Fruit fly (Drosophila melanogaster) whole organism, embryonic: Measurements from ENCODE around the gene CG5853.

Experiments used
- ATbp ChIP-seq: fragments of 200-800 bp; sonication (Bioruptor generic); optimal IDR thresholded peaks from 2 replicates; lab custom pipeline; 2017; ENCODE audit warnings: missing biosample characterization, mild to moderate bottlenecking, missing genetic modification characterization, missing genetic modification reagents
- Adf1 ChIP-seq: fragments of 200-800 bp; sonication (Bioruptor generic); IDR thresholded peaks from 2 replicates; pipeline ENCODE4 v1.3.6; 2022; ENCODE audit warnings: missing biosample characterization, missing genetic modification characterization
- CG10431 ChIP-seq: fragments of 200-800 bp; sonication (Bioruptor generic); optimal IDR thresholded peaks from 3 replicates; lab custom pipeline; 2018; ENCODE audit warnings: missing biosample characterization, mild to moderate bottlenecking, missing genetic modification characterization
- CG10959 ChIP-seq: fragments of 200-800 bp; sonication (Bioruptor generic); IDR thresholded peaks from 2 replicates; pipeline ENCODE4 v1.3.6; 2022; ENCODE audit warnings: missing biosample characterization, missing genetic modification characterization
- CG12071 ChIP-seq: fragments of 200-800 bp; sonication (Bioruptor generic); optimal IDR thresholded peaks from 3 replicates; lab custom pipeline; 2018; ENCODE audit warnings: missing biosample characterization, mild to moderate bottlenecking, missing genetic modification characterization
- CG12391 ChIP-seq: fragments of 200-800 bp; sonication (Bioruptor generic); optimal IDR thresholded peaks from 3 replicates; lab custom pipeline; 2018; ENCODE audit warnings: missing biosample characterization, mild to moderate bottlenecking, missing genetic modification characterization, moderate library complexity
- CG12769 ChIP-seq: fragments of 200-800 bp; sonication (Bioruptor generic); optimal IDR thresholded peaks from 2 replicates; lab custom pipeline; 2019; ENCODE audit warnings: missing biosample characterization, mild to moderate bottlenecking, missing genetic modification characterization, moderate library complexity
- CG1832 ChIP-seq: fragments of 200-800 bp; sonication (Bioruptor generic); optimal IDR thresholded peaks from 2 replicates; lab custom pipeline; 2017; ENCODE audit warnings: missing biosample characterization, mild to moderate bottlenecking, missing genetic modification characterization, inconsistent platforms
- CG18764 ChIP-seq: fragments of 200-800 bp; sonication (Bioruptor generic); optimal IDR thresholded peaks from 3 replicates; lab custom pipeline; 2016; ENCODE audit warnings: missing biosample characterization, missing genetic modification characterization
- CG2116 ChIP-seq: fragments of 200-800 bp; sonication (Bioruptor generic); optimal IDR thresholded peaks from 3 replicates; lab custom pipeline; 2018; ENCODE audit warnings: missing biosample characterization, mild to moderate bottlenecking, missing genetic modification characterization
- CG2875 ChIP-seq: fragments of 200-800 bp; sonication (Bioruptor generic); optimal IDR thresholded peaks from 2 replicates; lab custom pipeline; 2017; ENCODE audit warnings: missing biosample characterization, mild to moderate bottlenecking, missing genetic modification characterization, missing genetic modification reagents
- CG31224 ChIP-seq: fragments of 200-800 bp; sonication (Bioruptor generic); IDR thresholded peaks from 2 replicates; pipeline ENCODE4 v1.3.6; 2022; ENCODE audit warnings: missing biosample characterization, missing genetic modification characterization
- CG31365 ChIP-seq: fragments of 200-800 bp; sonication (Bioruptor generic); optimal IDR thresholded peaks from 2 replicates; lab custom pipeline; 2018; ENCODE audit warnings: missing biosample characterization, mild to moderate bottlenecking, missing genetic modification characterization
- CG32772 ChIP-seq: fragments of 200-800 bp; sonication (Bioruptor generic); IDR thresholded peaks from 2 replicates; pipeline ENCODE4 v1.3.6; 2022; ENCODE audit warnings: missing biosample characterization, missing genetic modification characterization
- CG34224 ChIP-seq: fragments of 200-800 bp; sonication (Bioruptor generic); IDR thresholded peaks from 3 replicates; pipeline ENCODE4 v1.3.6; 2022; ENCODE audit warnings: missing biosample characterization, missing genetic modification characterization; ENCODE audit not compliant: partially characterized antibody
- CG34376 ChIP-seq: fragments of 200-800 bp; sonication (Bioruptor generic); optimal IDR thresholded peaks from 2 replicates; lab custom pipeline; 2018; ENCODE audit warnings: missing biosample characterization, mild to moderate bottlenecking, missing genetic modification characterization
- CG4617 ChIP-seq: fragments of 200-800 bp; sonication (Bioruptor generic); optimal IDR thresholded peaks from 3 replicates; lab custom pipeline; 2016; ENCODE audit warnings: missing biosample characterization, missing genetic modification characterization, borderline replicate concordance
- CG4730 ChIP-seq: fragments of 200-800 bp; sonication (Bioruptor generic); IDR thresholded peaks from 2 replicates; pipeline ENCODE4 v1.3.6; 2022; ENCODE audit warnings: missing biosample characterization, missing genetic modification characterization
- CG6791 ChIP-seq: fragments of 200-800 bp; sonication (Bioruptor generic); IDR thresholded peaks from 3 replicates; pipeline ENCODE4 v1.3.6; 2022; ENCODE audit warnings: missing biosample characterization, missing genetic modification characterization; ENCODE audit not compliant: partially characterized antibody
- CG7839 ChIP-seq: fragments of 200-800 bp; sonication (Bioruptor generic); optimal IDR thresholded peaks from 3 replicates; lab custom pipeline; 2018; ENCODE audit warnings: missing biosample characterization, mild to moderate bottlenecking, missing genetic modification characterization, moderate library complexity
- CG7987 ChIP-seq: fragments of 200-800 bp; sonication (Bioruptor generic); optimal IDR thresholded peaks from 2 replicates; lab custom pipeline; 2018; ENCODE audit warnings: missing biosample characterization, mild to moderate bottlenecking, missing genetic modification characterization, moderate library complexity
- CG9609 ChIP-seq: fragments of 200-800 bp; sonication (Bioruptor generic); optimal IDR thresholded peaks from 3 replicates; lab custom pipeline; 2016; ENCODE audit warnings: missing biosample characterization, missing genetic modification characterization
- CG9932 ChIP-seq: fragments of 200-800 bp; sonication (Bioruptor generic); IDR thresholded peaks from 2 replicates; pipeline ENCODE4 v1.3.6; 2022; ENCODE audit warnings: missing biosample characterization, missing genetic modification characterization
- CTCF ChIP-seq: fragments of 200-800 bp; sonication (Bioruptor generic); optimal IDR thresholded peaks from 2 replicates; lab custom pipeline; 2017; ENCODE audit warnings: missing biosample characterization, mild to moderate bottlenecking, missing genetic modification characterization, moderate library complexity
- Dll ChIP-seq: fragments of 200-800 bp; sonication (Bioruptor generic); IDR thresholded peaks from 4 replicates; pipeline ENCODE4 v1.3.6; 2022; ENCODE audit warnings: missing biosample characterization, missing genetic modification characterization; ENCODE audit not compliant: partially characterized antibody
- Hr78 ChIP-seq, 2 experiments: fragments of 200-800 bp in 1 of 2; fragments of >200 bp in 1 of 2; sonication (Bioruptor generic) in 1 of 2; optimal IDR thresholded peaks; 2 replicates each; lab custom pipeline; 2017 to 2019; ENCODE audit warnings: missing biosample characterization in 2 of 2, missing genetic modification characterization in 2 of 2, mild to moderate bottlenecking in 1 of 2, moderate library complexity in 1 of 2
- Lim3 ChIP-seq: fragments of 200-800 bp; sonication (Bioruptor generic); IDR thresholded peaks from 2 replicates; pipeline ENCODE4 v1.3.6; 2022; ENCODE audit warnings: missing biosample characterization, missing genetic modification characterization
- Mes4 ChIP-seq: fragments of 200-800 bp; sonication (Bioruptor generic); optimal IDR thresholded peaks from 2 replicates; lab custom pipeline; 2016; ENCODE audit warnings: missing biosample characterization, missing genetic modification characterization
- Neu2 ChIP-seq: fragments of 200-800 bp; sonication (Bioruptor generic); optimal IDR thresholded peaks from 3 replicates; lab custom pipeline; 2016; ENCODE audit warnings: missing biosample characterization, missing genetic modification characterization, borderline replicate concordance
- Sry-δ ChIP-seq: fragments of 200-800 bp; sonication (Bioruptor generic); optimal IDR thresholded peaks from 2 replicates; lab custom pipeline; 2016; ENCODE audit warnings: missing biosample characterization, missing genetic modification characterization
- Vsx1 ChIP-seq: fragments of 200-800 bp; sonication (Bioruptor generic); optimal IDR thresholded peaks from 2 replicates; lab custom pipeline; 2017; ENCODE audit warnings: missing biosample characterization, mild to moderate bottlenecking, missing genetic modification characterization, missing genetic modification reagents
- ap ChIP-seq: fragments of 200-800 bp; sonication (Bioruptor generic); IDR thresholded peaks from 2 replicates; pipeline ENCODE4 v1.3.6; 2022; ENCODE audit warnings: missing biosample characterization, missing genetic modification characterization
- corto ChIP-seq: fragments of 200-800 bp; sonication (Bioruptor generic); optimal IDR thresholded peaks from 2 replicates; lab custom pipeline; 2016; ENCODE audit warnings: missing biosample characterization, mild to moderate bottlenecking, missing genetic modification characterization, moderate library complexity
- dmrt11E ChIP-seq: fragments of 200-800 bp; sonication (Bioruptor generic); optimal IDR thresholded peaks from 3 replicates; lab custom pipeline; 2018; ENCODE audit warnings: missing biosample characterization, mild to moderate bottlenecking, missing genetic modification characterization, moderate library complexity
- dpn ChIP-seq, 2 experiments: fragments of 200-800 bp; sonication (Bioruptor generic); optimal IDR thresholded peaks; 3 replicates each; lab custom pipeline; 2016; ENCODE audit warnings: missing biosample characterization in 2 of 2, missing genetic modification characterization in 2 of 2
- exex ChIP-seq: fragments of 200-800 bp; sonication (Bioruptor generic); optimal IDR thresholded peaks from 4 replicates; lab custom pipeline; 2018; ENCODE audit warnings: missing biosample characterization, mild to moderate bottlenecking, missing genetic modification characterization, moderate library complexity
- hkb ChIP-seq, 2 experiments: fragments of 200-800 bp in 1 of 2; fragments of >200 bp in 1 of 2; sonication (Bioruptor generic) in 1 of 2; IDR thresholded peaks in 1 of 2; optimal IDR thresholded peaks in 1 of 2; 2 replicates each; pipeline versions ENCODE4 v1.3.6 to Lab custom; 2017 to 2022; ENCODE audit warnings: missing biosample characterization in 1 of 2, missing genetic modification characterization in 1 of 2
- odd ChIP-seq: fragments of 200-800 bp; sonication (Bioruptor generic); optimal IDR thresholded peaks from 2 replicates; lab custom pipeline; 2017; ENCODE audit warnings: missing biosample characterization, mild to moderate bottlenecking, missing genetic modification characterization
- otp ChIP-seq: fragments of 200-800 bp; sonication (Bioruptor generic); IDR thresholded peaks from 3 replicates; pipeline ENCODE4, ENCODE4 v1.3.6; 2022; ENCODE audit warnings: missing biosample characterization, missing genetic modification characterization
- schlank ChIP-seq: fragments of 200-800 bp; sonication (Bioruptor generic); optimal IDR thresholded peaks from 2 replicates; lab custom pipeline; 2018; ENCODE audit warnings: missing biosample characterization, mild to moderate bottlenecking, missing genetic modification characterization
- sima ChIP-seq: fragments of 200-800 bp; sonication (Bioruptor generic); optimal IDR thresholded peaks from 2 replicates; lab custom pipeline; 2016; ENCODE audit warnings: missing biosample characterization, missing genetic modification characterization
- sr ChIP-seq: fragments of 200-800 bp; sonication (Bioruptor generic); IDR thresholded peaks from 3 replicates; pipeline ENCODE4 v1.3.6; 2022; ENCODE audit warnings: missing biosample characterization, missing genetic modification characterization
- sug ChIP-seq: fragments of 200-800 bp; optimal IDR thresholded peaks from 2 replicates; lab custom pipeline; 2019; ENCODE audit warnings: missing biosample characterization, mild to moderate bottlenecking, missing genetic modification characterization, moderate library complexity
- tap ChIP-seq: fragments of 200-800 bp; optimal IDR thresholded peaks from 3 replicates; lab custom pipeline; 2019; ENCODE audit warnings: missing biosample characterization, mild to moderate bottlenecking, missing genetic modification characterization, moderate library complexity
- twi ChIP-seq: fragments of 200-800 bp; optimal IDR thresholded peaks from 2 replicates; lab custom pipeline; 2019; ENCODE audit warnings: missing biosample characterization, mild to moderate bottlenecking, missing genetic modification characterization, moderate library complexity
- yki ChIP-seq: fragments of >200 bp; optimal IDR thresholded peaks from 3 replicates; lab custom pipeline; 2018
- zfh1 ChIP-seq: fragments of 200-800 bp; sonication (Bioruptor generic); IDR thresholded peaks from 3 replicates; pipeline ENCODE4 v1.3.6; 2022; ENCODE audit warnings: missing biosample characterization, missing genetic modification characterization

Gene CG5853

DNA sequence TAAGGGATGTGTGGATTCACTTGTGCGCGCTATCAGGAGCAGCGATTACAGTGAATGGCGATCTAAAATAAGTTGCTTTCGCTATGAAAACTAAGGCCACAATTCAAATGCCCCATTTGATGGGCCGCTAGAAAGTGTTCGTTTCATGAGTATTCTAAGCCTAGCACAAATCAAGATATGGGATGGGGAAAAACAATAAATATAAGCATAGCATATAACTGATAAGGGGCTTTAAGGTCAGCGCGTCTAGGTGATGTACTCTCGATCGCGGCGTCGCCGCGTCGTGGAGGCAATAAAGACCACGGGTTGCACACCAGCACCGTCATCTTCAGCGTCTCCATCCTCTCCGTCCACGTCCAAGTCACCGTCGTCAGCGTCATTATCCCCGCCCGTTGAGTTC is 13.3 kb upstream of the CG5853 start:
- TF ChIP-seq exex (tag; lab: Kevin White, UChicago) (no peak), Sry-δ (GFP tag; lab: Kevin White, UChicago) (no peak), sug (tag; lab: Kevin White, UChicago) (peak; percentile 6), CG4730 (GFP tag; lab: Robert Waterston, UW) (no peak), CG34376 (GFP tag; lab: Kevin White, UChicago) (peak; percentile 19)

DNA sequence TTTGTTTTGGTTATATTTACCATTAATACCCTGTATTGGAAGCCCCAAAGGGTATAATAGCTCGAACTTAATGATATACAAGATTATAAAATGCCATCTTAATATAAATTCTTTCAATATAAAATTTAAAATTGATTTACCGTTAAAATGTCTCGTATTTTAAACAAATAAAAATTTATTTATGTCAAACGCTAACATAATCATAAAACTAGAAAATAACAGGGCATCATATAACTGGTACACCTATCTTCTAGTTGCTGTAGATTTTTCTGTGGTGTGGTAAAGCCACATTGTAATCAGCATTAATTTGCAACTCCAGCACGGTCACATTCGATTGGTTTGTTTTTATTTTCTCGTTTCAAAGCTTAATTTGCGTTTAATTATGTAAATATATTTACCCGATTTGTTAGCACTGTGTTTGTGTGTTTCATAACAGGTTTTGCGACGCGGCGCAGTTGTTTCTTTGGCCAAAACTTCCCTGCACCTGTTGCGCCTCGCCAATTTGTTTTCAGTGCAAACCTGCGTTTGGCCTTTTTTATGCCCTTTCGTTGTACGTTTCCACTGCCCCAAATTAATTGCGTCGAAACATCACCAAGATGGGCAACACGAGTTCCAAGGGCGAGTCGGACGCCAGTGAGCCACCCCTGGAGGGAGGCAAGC is 9.7 kb upstream of the CG5853 start, which contains the start of the genes CG4658 and CG5846:
CG4658 (plus strand) TSS at position 140 of the 660 bp plus-strand sequence.
CG5846 (minus strand) TSS at position 245 of the 660 bp plus-strand sequence.
- peak; percentile 90 for TF ChIP-seq CG31224 (GFP tag; lab: Robert Waterston, UW)
- TF ChIP-seq CG34224 (GFP tag; lab: Robert Waterston, UW) = no peak
- peak; percentile 96 for TF ChIP-seq CG7839
- peak; percentile 84 for TF ChIP-seq CG2875 (GFP tag; lab: Kevin White, UChicago)
- peak; percentile 82 for TF ChIP-seq twi (tag; lab: Kevin White, UChicago)
- peak; percentile 66 for TF ChIP-seq CG12071 (GFP tag; lab: Kevin White, UChicago)
- TF ChIP-seq CG7987 = peak; percentile 68
- TF ChIP-seq CG4730 (GFP tag; lab: Robert Waterston, UW) = peak; percentile 92
- TF ChIP-seq zfh1 (GFP tag; lab: Robert Waterston, UW) = peak; percentile 96
- TF ChIP-seq yki = no peak
- TF ChIP-seq CG9609 (GFP tag; lab: Kevin White, UChicago) = peak; percentile 64
- peak; percentile 80 for TF ChIP-seq Mes4 (GFP tag; lab: Kevin White, UChicago)
- TF ChIP-seq hkb (optimal IDR thresholded peaks at IDR 0.05; lab: Kevin White, UChicago) = no peak
- TF ChIP-seq hkb (GFP tag; IDR thresholded peaks at IDR 0.05; lab: Robert Waterston, UW) = peak; percentile 96
- peak; percentile 97 for TF ChIP-seq CG32772 (GFP tag; lab: Robert Waterston, UW)
- TF ChIP-seq CG10431 = peak; percentile 77
- peak; percentile 44; the same call in 1 of the 3 replicates for TF ChIP-seq sr (GFP tag; lab: Robert Waterston, UW)
- TF ChIP-seq CG12391 (tag; lab: Kevin White, UChicago) = peak; percentile 98
- TF ChIP-seq CG9932 (GFP tag; lab: Robert Waterston, UW) = peak; percentile 90
- TF ChIP-seq CG1832 = no peak
- no peak for TF ChIP-seq CG6791 (GFP tag; lab: Robert Waterston, UW)
- TF ChIP-seq Dll (GFP tag; lab: Robert Waterston, UW) = no peak; the same call in 3 of the 4 replicates
- no peak for TF ChIP-seq sima (GFP tag; lab: Kevin White, UChicago)
- TF ChIP-seq CG18764 (GFP tag; lab: Kevin White, UChicago) = peak; percentile 93
- peak; percentile 83 for TF ChIP-seq Vsx1
- peak; percentile 88 for TF ChIP-seq otp (GFP tag; lab: Robert Waterston, UW)
- peak; percentile 77 for TF ChIP-seq Adf1 (GFP tag; lab: Robert Waterston, UW)
- peak; percentile 96 for TF ChIP-seq dmrt11E (tag; lab: Kevin White, UChicago)
- peak; percentile 81 to 95 for TF ChIP-seq dpn (GFP tag; optimal IDR thresholded peaks at IDR 0.05; lab: Kevin White, UChicago)
- TF ChIP-seq CG12769 = no peak
- TF ChIP-seq Neu2 (GFP tag; lab: Kevin White, UChicago) = no peak
- peak; percentile 84 for TF ChIP-seq ATbp
- peak; percentile 92 for TF ChIP-seq CG4617 (GFP tag; lab: Kevin White, UChicago)
- TF ChIP-seq Hr78 (GFP tag; optimal IDR thresholded peaks at IDR 0.05; lab: Kevin White, UChicago) = peak in 1 of 2 experiments; percentile 79
- TF ChIP-seq Lim3 (GFP tag; lab: Robert Waterston, UW) = peak; percentile 61; the same call in 1 of the 2 replicates
- TF ChIP-seq CG10959 (GFP tag; lab: Robert Waterston, UW) = peak; percentile 89; the same call in 1 of the 2 replicates
- TF ChIP-seq CG31365 (tag; lab: Kevin White, UChicago) = no peak
- peak; percentile 94 for TF ChIP-seq ap (GFP tag; lab: Robert Waterston, UW)
- peak; percentile 91 for TF ChIP-seq CG2116 (GFP tag; lab: Kevin White, UChicago)
- peak; percentile 33 for TF ChIP-seq CTCF
- TF ChIP-seq schlank (tag; lab: Kevin White, UChicago) = peak; percentile 72
- TF ChIP-seq odd = peak; percentile 89
- peak; percentile 18 for TF ChIP-seq corto (GFP tag; lab: Kevin White, UChicago)
- peak; percentile 92 for TF ChIP-seq tap (tag; lab: Kevin White, UChicago)
